Worm (Caenorhabditis elegans): ENCODE measurements around the gene dyc-1.

Gene dyc-1

DNA sequence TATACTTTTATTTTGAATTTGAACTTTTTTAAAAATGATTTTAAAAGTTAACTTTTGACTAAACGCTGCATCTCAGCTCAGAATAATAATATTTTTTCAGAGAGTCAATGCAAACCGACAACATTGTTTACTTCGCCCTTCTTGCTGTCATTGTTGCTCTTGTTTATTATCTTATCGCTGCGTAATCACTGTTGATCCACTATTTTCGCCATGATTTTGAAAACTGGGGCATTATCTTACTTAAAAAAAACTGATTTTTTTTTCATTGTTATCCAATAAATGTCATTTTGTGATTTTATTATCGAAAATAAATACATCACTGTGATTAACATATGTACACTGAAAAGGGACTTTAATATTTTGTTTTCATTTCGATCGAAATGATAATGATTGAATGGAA lies 46.6 kb upstream of the dyc-1 start:
- TF ChIP-seq hlh-26 (GFP tag; conservative IDR thresholded peaks at IDR 0.05) (no peak), aptf-2 (GFP tag; conservative IDR thresholded peaks at IDR 0.05) (no peak), egl-18 (GFP tag; IDR thresholded peaks at IDR 0.05) (no peak), nfya-1 (tag; optimal IDR thresholded peaks at IDR 0.05; ENCODE audit: borderline replicate concordance, insufficient read depth) (no peak), Y79H2A.3 (GFP tag; conservative IDR thresholded peaks at IDR 0.05) (no peak), D2030.7 (GFP tag; IDR thresholded peaks at IDR 0.05) (no peak), bed-1 (GFP tag; IDR thresholded peaks at IDR 0.05) (no peak), madf-8 (GFP tag; conservative IDR thresholded peaks at IDR 0.05) (no peak), tbp1 (GFP tag; optimal IDR thresholded peaks at IDR 0.05) (no peak)

DNA sequence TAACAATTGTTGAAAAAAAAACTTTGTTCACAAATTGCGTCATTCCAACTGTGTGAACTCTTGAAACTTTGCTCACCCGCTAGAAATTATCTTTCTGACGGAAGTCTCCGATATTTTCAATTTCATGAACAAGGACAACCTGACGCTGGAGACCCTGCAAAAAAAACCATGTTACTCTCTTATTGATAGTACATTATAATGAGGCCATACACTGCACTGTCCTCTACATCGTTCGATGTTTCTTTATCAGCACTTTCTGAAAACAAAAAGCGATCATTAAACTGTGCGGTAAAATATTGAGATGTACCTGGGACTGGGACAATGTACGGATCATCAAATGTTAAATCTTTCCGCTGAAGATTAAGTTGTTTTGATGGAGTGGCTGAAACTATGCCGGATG lies 45.8 kb upstream of the dyc-1 start:
- peak; percentile 31; the same call in 1 of the 2 replicates for TF ChIP-seq B0336.3 (GFP tag; IDR thresholded peaks at IDR 0.05)
- peak; percentile 85 for TF ChIP-seq nhr-80 (tag; optimal IDR thresholded peaks at IDR 0.05)
- TF ChIP-seq atf-7 (tag; optimal IDR thresholded peaks at IDR 0.05) = peak; percentile 27
- TF ChIP-seq aptf-3 (GFP tag; IDR thresholded peaks at IDR 0.05) = no peak

DNA sequence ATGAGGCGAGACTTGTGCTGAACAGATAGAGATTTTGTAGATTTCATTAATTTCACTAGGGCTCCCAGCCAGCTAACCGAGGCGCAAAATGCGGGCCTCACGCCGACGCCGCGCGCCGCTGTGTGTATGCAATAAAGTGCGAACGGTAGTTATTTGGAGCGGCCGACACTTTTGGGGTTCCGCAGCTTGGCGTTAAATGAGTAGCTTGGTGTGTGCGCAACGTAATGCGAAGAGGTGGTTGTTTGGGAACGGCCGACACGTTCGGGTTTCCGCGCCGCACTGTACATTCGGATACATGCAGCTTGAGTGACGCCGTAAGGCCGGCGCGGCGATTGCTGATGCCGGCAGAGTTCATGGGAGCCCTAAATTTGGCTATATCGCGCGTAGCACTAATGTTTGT lies 41.2 kb upstream of the dyc-1 start:
- TF ChIP-seq let-526 (GFP tag; IDR thresholded peaks at IDR 0.05) = no peak
- TF ChIP-seq somi-1 (GFP tag; optimal IDR thresholded peaks at IDR 0.05) = no peak
- TF ChIP-seq ztf-28 (GFP tag; IDR thresholded peaks at IDR 0.05) = no peak
- TF ChIP-seq F33H1.4 (GFP tag; IDR thresholded peaks at IDR 0.05) = 0 out of 2 replicates have a peak, but pooled peaks have one; percentile 8
- TF ChIP-seq K11D2.4 (GFP tag; IDR thresholded peaks at IDR 0.05) = no peak
- no peak for TF ChIP-seq nfya-1 (tag; optimal IDR thresholded peaks at IDR 0.05; ENCODE audit: borderline replicate concordance, insufficient read depth)
- no peak for TF ChIP-seq ztf-18 (tag; optimal IDR thresholded peaks at IDR 0.05)
- TF ChIP-seq let-607 (tag; optimal IDR thresholded peaks at IDR 0.05) = no peak
- no peak for TF ChIP-seq sptf-2 (GFP tag; optimal IDR thresholded peaks at IDR 0.05)
- no peak for TF ChIP-seq ama-1 (optimal IDR thresholded peaks at IDR 0.05)
- TF ChIP-seq ama-1 (GFP tag; optimal IDR thresholded peaks at IDR 0.05) = no peak
- no peak for TF ChIP-seq athp-1 (tag; optimal IDR thresholded peaks at IDR 0.05)
- no peak for TF ChIP-seq hlh-26 (GFP tag; conservative IDR thresholded peaks at IDR 0.05)
- TF ChIP-seq snpc-4 (GFP tag; optimal IDR thresholded peaks at IDR 0.05) = no peak
- peak in 2 of 4 experiments; percentile 67 to 86 for TF ChIP-seq snpc-4 (tag; optimal IDR thresholded peaks at IDR 0.05)
- TF ChIP-seq zim-3 (tag; optimal IDR thresholded peaks at IDR 0.05) = no peak
- peak; percentile 11 for TF ChIP-seq snpc-1.1 (tag; optimal IDR thresholded peaks at IDR 0.05; ENCODE audit: insufficient read depth)
- peak; percentile 68 for TF ChIP-seq zfh-2 (GFP tag; conservative IDR thresholded peaks at IDR 0.05)
- no peak for TF ChIP-seq madf-6 (GFP tag; IDR thresholded peaks at IDR 0.05)
- no peak for TF ChIP-seq pbrm-1 (GFP tag; IDR thresholded peaks at IDR 0.05)

DNA sequence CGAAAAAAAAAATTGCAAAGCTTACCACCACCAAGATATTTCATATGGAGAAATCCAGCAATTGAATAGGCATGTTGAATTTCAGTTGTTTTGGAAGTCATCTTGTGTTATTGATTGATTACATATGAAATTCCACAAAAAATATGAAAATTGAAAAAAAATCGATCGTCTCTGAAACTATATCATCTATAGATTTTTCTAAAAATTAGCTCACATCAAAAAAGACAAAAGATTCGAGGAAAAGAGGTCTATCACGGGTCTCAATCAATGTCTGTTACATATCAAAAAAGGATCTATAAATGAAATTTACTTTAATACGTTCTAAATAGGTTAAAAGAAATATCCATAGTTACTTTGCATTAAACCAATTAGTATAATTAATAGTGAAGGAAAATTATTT lies 36.9 kb upstream of the dyc-1 start, which contains the start of gene tbc-19:
Gene tbc-19 (minus strand): TSS at position 101 of the 400 bp plus-strand sequence.
- TF ChIP-seq efl-1 (GFP tag; optimal IDR thresholded peaks at IDR 0.05) = no peak
- no peak for TF ChIP-seq Y53F4B.3 (GFP tag; IDR thresholded peaks at IDR 0.05)
- no peak for TF ChIP-seq nhr-80 (tag; optimal IDR thresholded peaks at IDR 0.05)

DNA sequence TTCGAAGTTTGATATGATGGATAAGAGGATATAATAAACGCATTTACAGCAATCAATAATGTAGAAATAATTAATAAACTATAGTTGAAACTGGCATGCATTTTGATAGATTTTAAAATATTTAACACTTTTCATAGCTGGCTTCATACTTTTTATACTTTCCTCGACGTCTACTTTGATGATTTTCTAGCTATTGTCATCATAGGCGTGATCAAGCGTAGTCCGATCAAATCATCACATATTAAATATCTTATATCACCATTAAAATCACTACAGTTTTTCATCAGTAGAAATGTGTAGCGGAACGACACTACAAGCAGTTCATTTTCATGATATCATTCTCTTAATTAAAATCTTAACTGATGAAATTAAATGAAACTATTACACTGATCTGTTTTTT lies 34.0 kb upstream of the dyc-1 start, which contains the start of gene C04C11.25:
Gene C04C11.25 (minus strand): TSS at position 101 of the 400 bp plus-strand sequence.
- TF ChIP-seq ceh-91 (GFP tag; IDR thresholded peaks at IDR 0.05) (no peak), Y53F4B.3 (GFP tag; IDR thresholded peaks at IDR 0.05) (no peak), Y53G8AR.9 (GFP tag; conservative IDR thresholded peaks at IDR 0.05) (no peak), K12H6.12 (tag; optimal IDR thresholded peaks at IDR 0.05) (no peak)

Data from whole organism, young adult.